Fruit fly (Drosophila melanogaster) whole organism, embryonic: ENCODE measurements around the gene CG43062.

ENCODE experiments used
- Atf6 ChIP-seq: fragments of 200-800 bp; sonication (Bioruptor generic); IDR thresholded peaks from 2 replicates; pipeline ENCODE4 v1.3.6; 2022; ENCODE audit warnings: missing biosample characterization, missing genetic modification characterization
- CG10565 ChIP-seq: fragments of 200-800 bp; sonication (Bioruptor generic); optimal IDR thresholded peaks from 3 replicates; lab custom pipeline; 2016; ENCODE audit warnings: missing biosample characterization, mild to moderate bottlenecking, missing genetic modification characterization
- CG12744 ChIP-seq: fragments of 200-800 bp; sonication (Bioruptor generic); optimal IDR thresholded peaks from 2 replicates; lab custom pipeline; 2016; ENCODE audit warnings: missing biosample characterization, missing genetic modification characterization
- CG13287 ChIP-seq: fragments of 200-800 bp; sonication (Bioruptor generic); IDR thresholded peaks from 2 replicates; pipeline ENCODE4 v1.3.6; 2022; ENCODE audit warnings: missing biosample characterization, missing genetic modification characterization; ENCODE audit not compliant: partially characterized antibody
- CG13296 ChIP-seq: fragments of 200-800 bp; sonication (Bioruptor generic); optimal IDR thresholded peaks from 3 replicates; lab custom pipeline; 2018; ENCODE audit warnings: missing biosample characterization, mild to moderate bottlenecking, missing genetic modification characterization
- CG16863 ChIP-seq: fragments of 200-800 bp; sonication (Bioruptor generic); optimal IDR thresholded peaks from 3 replicates; lab custom pipeline; 2016; ENCODE audit warnings: missing biosample characterization, missing genetic modification characterization
- CG17328 ChIP-seq: fragments of 200-800 bp; sonication (Bioruptor generic); IDR thresholded peaks from 2 replicates; pipeline ENCODE4 v1.3.6; 2022; ENCODE audit warnings: missing biosample characterization, missing genetic modification characterization
- CG17359 ChIP-seq: fragments of 200-800 bp; sonication (Bioruptor generic); optimal IDR thresholded peaks from 3 replicates; lab custom pipeline; 2018; ENCODE audit warnings: missing biosample characterization, mild to moderate bottlenecking, missing genetic modification characterization, moderate library complexity
- CG18619 ChIP-seq: fragments of 200-800 bp; sonication (Bioruptor generic); optimal IDR thresholded peaks from 3 replicates; lab custom pipeline; 2017; ENCODE audit warnings: missing biosample characterization, mild to moderate bottlenecking, missing genetic modification characterization
- CG2199 ChIP-seq: fragments of 200-800 bp; sonication (Bioruptor generic); IDR thresholded peaks from 3 replicates; pipeline ENCODE4 v1.3.6; 2022; ENCODE audit warnings: missing biosample characterization, missing genetic modification characterization
- CG2712 ChIP-seq: fragments of 200-800 bp; optimal IDR thresholded peaks from 3 replicates; lab custom pipeline; 2019; ENCODE audit warnings: missing biosample characterization, mild to moderate bottlenecking, missing genetic modification characterization, moderate library complexity
- CG30403 ChIP-seq: fragments of 200-800 bp; sonication (Bioruptor generic); optimal IDR thresholded peaks from 3 replicates; lab custom pipeline; 2016; ENCODE audit warnings: missing biosample characterization, missing genetic modification characterization
- CG31365 ChIP-seq: fragments of 200-800 bp; sonication (Bioruptor generic); optimal IDR thresholded peaks from 2 replicates; lab custom pipeline; 2018; ENCODE audit warnings: missing biosample characterization, mild to moderate bottlenecking, missing genetic modification characterization
- CG32532 ChIP-seq: fragments of 200-800 bp; sonication (Bioruptor generic); IDR thresholded peaks from 2 replicates; pipeline ENCODE4 v1.3.6; 2022; ENCODE audit warnings: missing biosample characterization, missing genetic modification characterization
- CG32767 ChIP-seq: fragments of 200-800 bp; sonication (Bioruptor generic); IDR thresholded peaks from 2 replicates; pipeline ENCODE4 v1.3.6; 2022; ENCODE audit warnings: missing biosample characterization, missing genetic modification characterization
- CG3995 ChIP-seq: fragments of 200-800 bp; sonication (Bioruptor generic); optimal IDR thresholded peaks from 3 replicates; lab custom pipeline; 2016; ENCODE audit warnings: missing biosample characterization, missing genetic modification characterization
- CG4820 ChIP-seq: fragments of 200-800 bp; sonication (Bioruptor generic); optimal IDR thresholded peaks from 3 replicates; lab custom pipeline; 2016; ENCODE audit warnings: missing biosample characterization, missing genetic modification characterization
- CG7372 ChIP-seq: fragments of 200-800 bp; sonication (Bioruptor generic); IDR thresholded peaks from 2 replicates; pipeline ENCODE4 v1.3.6; 2022; ENCODE audit warnings: missing biosample characterization, missing genetic modification characterization
- CG8478 ChIP-seq: fragments of >200 bp; optimal IDR thresholded peaks from 2 replicates; lab custom pipeline; 2018
- Chrac-16 ChIP-seq: fragments of 200-800 bp; sonication (Bioruptor generic); optimal IDR thresholded peaks from 3 replicates; lab custom pipeline; 2016; ENCODE audit warnings: missing biosample characterization, missing genetic modification characterization
- D19B ChIP-seq: fragments of 200-800 bp; sonication (Bioruptor generic); optimal IDR thresholded peaks from 2 replicates; lab custom pipeline; 2017; ENCODE audit warnings: missing biosample characterization, mild to moderate bottlenecking, missing genetic modification characterization
- Gug ChIP-seq: fragments of 200-800 bp; sonication (Bioruptor generic); IDR thresholded peaks from 4 replicates; pipeline ENCODE4 v1.3.6; 2022; ENCODE audit warnings: missing biosample characterization, missing genetic modification characterization
- Hand ChIP-seq: fragments of 200-800 bp; sonication (Bioruptor generic); optimal IDR thresholded peaks from 2 replicates; lab custom pipeline; 2017; ENCODE audit warnings: mild to moderate bottlenecking, missing biosample characterization, missing genetic modification reagents, missing genetic modification characterization
- Lpt ChIP-seq: fragments of >200 bp; optimal IDR thresholded peaks from 2 replicates; lab custom pipeline; 2018; ENCODE audit warnings: missing biosample characterization, missing genetic modification characterization
- Rfx ChIP-seq: fragments of 200-800 bp; sonication (Bioruptor generic); IDR thresholded peaks from 2 replicates; pipeline ENCODE4 v1.3.6; 2022; ENCODE audit warnings: missing biosample characterization, missing genetic modification characterization
- Sin3A ChIP-seq: fragments of >200 bp; optimal IDR thresholded peaks from 2 replicates; lab custom pipeline; 2018
- Sox102F ChIP-seq: fragments of 200-800 bp; sonication (Bioruptor generic); optimal IDR thresholded peaks from 2 replicates; lab custom pipeline; 2018; ENCODE audit warnings: missing biosample characterization, mild to moderate bottlenecking, missing genetic modification characterization, moderate library complexity
- Ssrp ChIP-seq: fragments of 200-800 bp; sonication (Bioruptor generic); optimal IDR thresholded peaks from 2 replicates; lab custom pipeline; 2018; ENCODE audit warnings: missing biosample characterization, mild to moderate bottlenecking, missing genetic modification characterization, moderate library complexity
- Trl ChIP-seq, 3 experiments: fragments of >200 bp in 2 of 3; fragments of 200-800 bp in 1 of 3; sonication (Bioruptor generic) in 1 of 3; optimal IDR thresholded peaks; 2 replicates in 1 of 3; 3 replicates in 2 of 3; lab custom pipeline; 2016 to 2017; ENCODE audit warnings: missing biosample characterization in 1 of 3, missing genetic modification characterization in 1 of 3
- ab ChIP-seq: fragments of 200-800 bp; sonication (Bioruptor generic); optimal IDR thresholded peaks from 2 replicates; lab custom pipeline; 2016; ENCODE audit warnings: missing biosample characterization, missing genetic modification characterization
- aop ChIP-seq: fragments of 200-800 bp; sonication (Bioruptor generic); IDR thresholded peaks from 2 replicates; pipeline ENCODE4 v1.3.6; 2022; ENCODE audit warnings: missing biosample characterization, missing genetic modification characterization
- ash1 ChIP-seq: fragments of 200-800 bp; sonication (Bioruptor generic); optimal IDR thresholded peaks from 2 replicates; lab custom pipeline; 2018; ENCODE audit warnings: missing biosample characterization, mild to moderate bottlenecking, missing genetic modification characterization
- bigmax ChIP-seq: fragments of 200-800 bp; sonication (Bioruptor generic); optimal IDR thresholded peaks from 2 replicates; lab custom pipeline; 2018; ENCODE audit warnings: missing biosample characterization, mild to moderate bottlenecking, missing genetic modification characterization
- cas ChIP-seq: fragments of 200-800 bp; sonication (Bioruptor generic); IDR thresholded peaks from 2 replicates; pipeline ENCODE4 v1.3.6; 2022; ENCODE audit warnings: missing biosample characterization, missing genetic modification characterization
- cg ChIP-seq: fragments of 200-800 bp; sonication (Bioruptor generic); optimal IDR thresholded peaks from 3 replicates; lab custom pipeline; 2019; ENCODE audit warnings: missing biosample characterization, mild to moderate bottlenecking, missing genetic modification characterization, moderate library complexity
- dati ChIP-seq: fragments of 200-800 bp; sonication (Bioruptor generic); IDR thresholded peaks from 2 replicates; pipeline ENCODE4 v1.3.6; 2022; ENCODE audit warnings: missing biosample characterization, missing genetic modification characterization
- dpn ChIP-seq, 2 experiments: fragments of 200-800 bp; sonication (Bioruptor generic); optimal IDR thresholded peaks; 3 replicates each; lab custom pipeline; 2016; ENCODE audit warnings: missing biosample characterization in 2 of 2, missing genetic modification characterization in 2 of 2
- gce ChIP-seq: fragments of 200-800 bp; sonication (Bioruptor generic); IDR thresholded peaks from 3 replicates; pipeline ENCODE4 v1.3.6; 2022; ENCODE audit warnings: missing biosample characterization, missing genetic modification characterization
- gem ChIP-seq: fragments of 200-800 bp; sonication (Bioruptor generic); optimal IDR thresholded peaks from 2 replicates; lab custom pipeline; 2019; ENCODE audit warnings: missing biosample characterization, mild to moderate bottlenecking, missing genetic modification characterization, moderate library complexity
- hkb ChIP-seq, 2 experiments: fragments of 200-800 bp in 1 of 2; fragments of >200 bp in 1 of 2; sonication (Bioruptor generic) in 1 of 2; IDR thresholded peaks in 1 of 2; optimal IDR thresholded peaks in 1 of 2; 2 replicates each; pipeline versions ENCODE4 v1.3.6 to Lab custom; 2017 to 2022; ENCODE audit warnings: missing biosample characterization in 1 of 2, missing genetic modification characterization in 1 of 2
- lola ChIP-seq, 3 experiments: fragments of >200 bp in 2 of 3; fragments of 200-800 bp in 1 of 3; sonication (Bioruptor generic) in 1 of 3; optimal IDR thresholded peaks; 2 replicates each; lab custom pipeline; 2017 to 2019; ENCODE audit warnings: missing biosample characterization in 3 of 3, missing genetic modification characterization in 3 of 3, mild to moderate bottlenecking in 1 of 3, moderate library complexity in 1 of 3
- lov ChIP-seq, 2 experiments: fragments of 200-800 bp in 1 of 2; fragments of >200 bp in 1 of 2; sonication (Bioruptor generic) in 1 of 2; IDR thresholded peaks in 1 of 2; optimal IDR thresholded peaks in 1 of 2; 2 replicates in 1 of 2; 3 replicates in 1 of 2; pipeline versions ENCODE4 v1.3.6 to Lab custom; 2017 to 2022; ENCODE audit warnings: missing biosample characterization in 1 of 2, missing genetic modification characterization in 1 of 2
- nau ChIP-seq: fragments of 200-800 bp; sonication (Bioruptor generic); optimal IDR thresholded peaks from 3 replicates; lab custom pipeline; 2017; ENCODE audit warnings: missing biosample characterization, mild to moderate bottlenecking, missing genetic modification characterization, missing genetic modification reagents
- otp ChIP-seq: fragments of 200-800 bp; sonication (Bioruptor generic); IDR thresholded peaks from 3 replicates; pipeline ENCODE4, ENCODE4 v1.3.6; 2022; ENCODE audit warnings: missing biosample characterization, missing genetic modification characterization
- schlank ChIP-seq: fragments of 200-800 bp; sonication (Bioruptor generic); optimal IDR thresholded peaks from 2 replicates; lab custom pipeline; 2018; ENCODE audit warnings: missing biosample characterization, mild to moderate bottlenecking, missing genetic modification characterization
- slbo ChIP-seq: fragments of 200-800 bp; sonication (Bioruptor generic); IDR thresholded peaks from 2 replicates; pipeline ENCODE4 v1.3.6; 2022; ENCODE audit warnings: missing biosample characterization, missing genetic modification characterization
- slou ChIP-seq: fragments of 200-800 bp; sonication (Bioruptor generic); optimal IDR thresholded peaks from 3 replicates; lab custom pipeline; 2016; ENCODE audit warnings: missing biosample characterization, missing genetic modification characterization
- sr ChIP-seq: fragments of 200-800 bp; sonication (Bioruptor generic); IDR thresholded peaks from 3 replicates; pipeline ENCODE4 v1.3.6; 2022; ENCODE audit warnings: missing biosample characterization, missing genetic modification characterization
- ssp ChIP-seq: fragments of 200-800 bp; sonication (Bioruptor generic); IDR thresholded peaks from 2 replicates; pipeline ENCODE4 v1.3.6; 2022; ENCODE audit warnings: missing biosample characterization, missing genetic modification characterization
- twi ChIP-seq: fragments of 200-800 bp; optimal IDR thresholded peaks from 2 replicates; lab custom pipeline; 2019; ENCODE audit warnings: missing biosample characterization, mild to moderate bottlenecking, missing genetic modification characterization, moderate library complexity

Gene CG43062

DNA sequence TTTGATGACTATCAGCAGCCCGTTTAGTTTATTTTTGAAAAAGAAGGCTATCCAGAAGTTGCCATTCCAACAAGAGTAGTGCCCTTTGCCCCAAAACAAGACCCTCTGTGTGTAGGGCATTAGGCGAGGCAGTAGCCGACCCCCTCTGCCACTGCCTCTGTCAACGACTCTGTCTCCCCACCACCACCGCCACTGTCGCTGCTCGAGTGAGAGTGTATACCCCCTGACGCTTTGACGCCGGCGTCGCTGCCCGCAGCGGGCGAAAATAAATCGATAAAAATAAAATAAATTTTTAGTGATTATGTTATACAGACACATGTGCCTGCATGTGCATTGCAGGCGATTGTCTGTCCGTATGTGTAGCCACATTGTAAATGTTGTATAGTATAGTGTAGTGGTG, 26.9 kb downstream of the CG43062 start (continued):
- no peak for TF ChIP-seq D19B (GFP tag; lab: Kevin White, UChicago)
- TF ChIP-seq CG13296 (GFP tag; lab: Kevin White, UChicago) = no peak
- no peak for TF ChIP-seq CG31365
- peak; percentile 82 for TF ChIP-seq twi (tag; lab: Kevin White, UChicago)
- no peak for TF ChIP-seq lov (optimal IDR thresholded peaks at IDR 0.05; lab: Kevin White, UChicago)
- 0 out of 3 replicates have a peak, but pooled peaks have one; percentile 24 for TF ChIP-seq lov (GFP tag; IDR thresholded peaks at IDR 0.05; lab: Robert Waterston, UW)
- peak; percentile 28 for TF ChIP-seq CG30403 (GFP tag; lab: Kevin White, UChicago)
- TF ChIP-seq slou (GFP tag; lab: Kevin White, UChicago) = no peak
- no peak for TF ChIP-seq dati (GFP tag; lab: Robert Waterston, UW)
- no peak for TF ChIP-seq Chrac-16
- TF ChIP-seq Lpt (GFP tag; lab: Kevin White, UChicago) = no peak
- TF ChIP-seq hkb (optimal IDR thresholded peaks at IDR 0.05; lab: Kevin White, UChicago) = no peak
- peak; percentile 30; the same call in 1 of the 2 replicates for TF ChIP-seq hkb (GFP tag; IDR thresholded peaks at IDR 0.05; lab: Robert Waterston, UW)
- TF ChIP-seq bigmax (GFP tag; lab: Kevin White, UChicago) = no peak
- no peak for TF ChIP-seq CG32532 (GFP tag; lab: Robert Waterston, UW)
- TF ChIP-seq CG18619 (GFP tag; lab: Kevin White, UChicago) = no peak
- TF ChIP-seq cg (GFP tag; lab: Kevin White, UChicago) = peak; percentile 63
- no peak for TF ChIP-seq Ssrp (tag; lab: Kevin White, UChicago)
- TF ChIP-seq Hand (GFP tag; lab: Kevin White, UChicago) = no peak
- peak; percentile 5 for TF ChIP-seq ash1 (GFP tag; lab: Kevin White, UChicago)
- TF ChIP-seq otp (GFP tag; lab: Robert Waterston, UW) = peak; percentile 21; the same call in 1 of the 3 replicates
- TF ChIP-seq schlank (tag; lab: Kevin White, UChicago) = no peak
- peak; percentile 6; the same call in 1 of the 2 replicates for TF ChIP-seq CG13287 (GFP tag; lab: Robert Waterston, UW)
- TF ChIP-seq CG32767 (GFP tag; lab: Robert Waterston, UW) = peak; percentile 68; the same call in 1 of the 2 replicates
- no peak for TF ChIP-seq cas (GFP tag; lab: Robert Waterston, UW)
- TF ChIP-seq CG4820 (GFP tag; lab: Kevin White, UChicago) = no peak
- no peak for TF ChIP-seq CG3995 (GFP tag; lab: Kevin White, UChicago)
- no peak for TF ChIP-seq gce (GFP tag; lab: Robert Waterston, UW)
- no peak for TF ChIP-seq CG8478 (lab: Kevin White, UChicago)
- TF ChIP-seq ssp (GFP tag; lab: Robert Waterston, UW) = no peak
- TF ChIP-seq CG2712 (tag; lab: Kevin White, UChicago) = no peak
- TF ChIP-seq CG2199 (GFP tag; lab: Robert Waterston, UW) = peak; percentile 65; the same call in 2 of the 3 replicates
- 0 out of 2 replicates have a peak, but pooled peaks have one; percentile 19 for TF ChIP-seq slbo (GFP tag; lab: Robert Waterston, UW)
- no peak for TF ChIP-seq sr (GFP tag; lab: Robert Waterston, UW)
- TF ChIP-seq aop (GFP tag; lab: Robert Waterston, UW) = no peak
- no peak for TF ChIP-seq nau (GFP tag; lab: Kevin White, UChicago)
- TF ChIP-seq Sin3A (lab: Kevin White, UChicago) = no peak
- peak; percentile 29 for TF ChIP-seq gem (tag; lab: Kevin White, UChicago)
- 0 out of 2 replicates have a peak, but pooled peaks have one; percentile 6 for TF ChIP-seq Rfx (GFP tag; lab: Robert Waterston, UW)
- no peak for TF ChIP-seq ab (GFP tag; lab: Kevin White, UChicago)
- TF ChIP-seq lola (GFP tag; optimal IDR thresholded peaks at IDR 0.05; lab: Kevin White, UChicago) = no peak
- TF ChIP-seq CG10565 (GFP tag; lab: Kevin White, UChicago) = no peak
- TF ChIP-seq CG7372 (GFP tag; lab: Robert Waterston, UW) = no peak
- peak; percentile 8 for TF ChIP-seq CG17359 (tag; lab: Kevin White, UChicago)
- no peak for TF ChIP-seq Trl (optimal IDR thresholded peaks at IDR 0.05; lab: Kevin White, UChicago)
- TF ChIP-seq Trl (GFP tag; optimal IDR thresholded peaks at IDR 0.05; lab: Kevin White, UChicago) = no peak
- no peak for TF ChIP-seq CG16863 (GFP tag; lab: Kevin White, UChicago)
- no peak for TF ChIP-seq Atf6 (GFP tag; lab: Robert Waterston, UW)
- peak; percentile 10 for TF ChIP-seq CG12744 (GFP tag; lab: Kevin White, UChicago)
- 0 out of 4 replicates have a peak, but pooled peaks have one; percentile 31 for TF ChIP-seq Gug
- no peak for TF ChIP-seq dpn (GFP tag; optimal IDR thresholded peaks at IDR 0.05; lab: Kevin White, UChicago)
- TF ChIP-seq Sox102F (GFP tag; lab: Kevin White, UChicago) = no peak
- no peak for TF ChIP-seq CG17328 (GFP tag; lab: Robert Waterston, UW)
